Worm (Caenorhabditis elegans) whole organism, L3 larva: ENCODE data around the gene C55A6.6.
A peak's percentile ranks its signal among the peaks of the same experiment; 100 is the strongest.

ENCODE experiments used
- R02D3.7 ChIP-seq: fragments of 150-350 bp; optimal IDR thresholded peaks from 2 replicates; lab custom pipeline; 2014; ENCODE audit warnings: missing biosample characterization, missing genetic modification characterization
- ZK546.5 ChIP-seq: sonication (generic microtip); optimal IDR thresholded peaks from 2 replicates; lab custom pipeline; 2017; ENCODE audit warnings: missing biosample characterization, missing genetic modification characterization
- aly-2 ChIP-seq: fragments of 150-350 bp; optimal IDR thresholded peaks from 2 replicates; lab custom pipeline; 2014; ENCODE audit warnings: missing biosample characterization, missing genetic modification characterization
- ama-1 ChIP-seq: fragments of 150-350 bp; optimal IDR thresholded peaks from 2 replicates; lab custom pipeline; 2018
- ceh-16 ChIP-seq: sonication (generic microtip); optimal IDR thresholded peaks from 2 replicates; lab custom pipeline; 2017; ENCODE audit warnings: missing biosample characterization, missing genetic modification characterization
- ceh-82 ChIP-seq: fragments of 150-350 bp; optimal IDR thresholded peaks from 2 replicates; lab custom pipeline; 2014; ENCODE audit warnings: missing biosample characterization, missing genetic modification characterization
- ceh-9 ChIP-seq: sonication (generic microtip); optimal IDR thresholded peaks from 2 replicates; lab custom pipeline; 2018; ENCODE audit warnings: missing biosample characterization, missing genetic modification characterization
- daf-12 ChIP-seq: fragments of 150-350 bp; optimal IDR thresholded peaks from 2 replicates; lab custom pipeline; 2014; ENCODE audit warnings: missing biosample characterization, missing genetic modification reagents, missing genetic modification characterization
- egl-27 ChIP-seq: sonication (generic microtip); optimal IDR thresholded peaks from 4 replicates; lab custom pipeline; 2017; ENCODE audit warnings: missing biosample characterization, missing genetic modification reagents, missing genetic modification characterization
- egl-5 ChIP-seq: fragments of 150-350 bp; optimal IDR thresholded peaks from 2 replicates; lab custom pipeline; 2017; ENCODE audit warnings: missing biosample characterization, missing genetic modification reagents, missing genetic modification characterization, inconsistent platforms
- elt-1 ChIP-seq: fragments of 150-350 bp; optimal IDR thresholded peaks from 2 replicates; lab custom pipeline; 2014; ENCODE audit warnings: missing biosample characterization, missing genetic modification characterization
- elt-2 ChIP-seq: sonication (generic microtip); optimal IDR thresholded peaks from 2 replicates; lab custom pipeline; 2016; ENCODE audit warnings: missing genetic modification reagents, mild to moderate bottlenecking, missing genetic modification characterization, missing compliant biosample characterization
- elt-3 ChIP-seq, 3 experiments: fragments of 150-350 bp in 1 of 3; sonication (generic microtip) in 2 of 3; optimal IDR thresholded peaks; 2 replicates in 2 of 3; 4 replicates in 1 of 3; lab custom pipeline; 2014 to 2017; ENCODE audit warnings: missing biosample characterization in 3 of 3, missing genetic modification characterization in 3 of 3
- eor-1 ChIP-seq, 2 experiments: fragments of 150-350 bp; optimal IDR thresholded peaks; 2 replicates each; lab custom pipeline; 2014 to 2018; ENCODE audit warnings: missing biosample characterization in 2 of 2, missing genetic modification characterization in 2 of 2
- fkh-10 ChIP-seq: sonication (generic microtip); optimal IDR thresholded peaks from 2 replicates; lab custom pipeline; 2017; ENCODE audit warnings: missing biosample characterization, missing genetic modification reagents, missing genetic modification characterization
- fos-1 ChIP-seq: fragments of 150-350 bp; optimal IDR thresholded peaks from 2 replicates; lab custom pipeline; 2014; ENCODE audit warnings: missing biosample characterization, missing genetic modification characterization
- jun-1 ChIP-seq: fragments of 150-350 bp; optimal IDR thresholded peaks from 2 replicates; lab custom pipeline; 2014; ENCODE audit warnings: missing biosample characterization, missing genetic modification reagents, missing genetic modification characterization
- lin-39 ChIP-seq: fragments of 150-350 bp; optimal IDR thresholded peaks from 2 replicates; lab custom pipeline; 2018; ENCODE audit warnings: missing biosample characterization, missing genetic modification reagents, missing genetic modification characterization
- mdl-1 ChIP-seq: fragments of 150-350 bp; optimal IDR thresholded peaks from 2 replicates; lab custom pipeline; 2014; ENCODE audit warnings: missing biosample characterization, missing genetic modification characterization
- mml-1 ChIP-seq: fragments of 150-350 bp; sonication (generic microtip); optimal IDR thresholded peaks from 3 replicates; lab custom pipeline; 2014; ENCODE audit warnings: missing biosample characterization, missing genetic modification characterization
- nhr-12 ChIP-seq: fragments of 150-350 bp; optimal IDR thresholded peaks from 2 replicates; lab custom pipeline; 2014; ENCODE audit warnings: missing biosample characterization, missing genetic modification characterization
- nhr-23 ChIP-seq: fragments of 150-350 bp; optimal IDR thresholded peaks from 2 replicates; lab custom pipeline; 2014; ENCODE audit warnings: missing biosample characterization, missing genetic modification reagents, missing genetic modification characterization
- nhr-237 ChIP-seq: fragments of 150-350 bp; optimal IDR thresholded peaks from 2 replicates; lab custom pipeline; 2014; ENCODE audit warnings: missing biosample characterization, missing genetic modification characterization
- nhr-25 ChIP-seq: sonication (generic microtip); optimal IDR thresholded peaks from 2 replicates; lab custom pipeline; 2017; ENCODE audit warnings: missing biosample characterization, missing genetic modification characterization
- nhr-43 ChIP-seq: sonication (generic microtip); optimal IDR thresholded peaks from 2 replicates; lab custom pipeline; 2016; ENCODE audit warnings: mild to moderate bottlenecking, missing genetic modification characterization, missing compliant biosample characterization; ENCODE audit not compliant: poor library complexity, severe bottlenecking
- nhr-76 ChIP-seq: fragments of 150-350 bp; sonication (generic microtip); optimal IDR thresholded peaks from 5 replicates; lab custom pipeline; 2014; ENCODE audit warnings: missing biosample characterization, missing genetic modification characterization
- nhr-77 ChIP-seq: fragments of 150-350 bp; optimal IDR thresholded peaks from 2 replicates; lab custom pipeline; 2014; ENCODE audit warnings: missing biosample characterization, missing genetic modification characterization
- pha-4 ChIP-seq: fragments of 150-350 bp; optimal IDR thresholded peaks from 2 replicates; lab custom pipeline; 2014; ENCODE audit warnings: missing biosample characterization, missing genetic modification reagents, missing genetic modification characterization
- pqm-1 ChIP-seq: fragments of 150-350 bp; optimal IDR thresholded peaks from 2 replicates; lab custom pipeline; 2017; ENCODE audit warnings: missing biosample characterization, missing genetic modification characterization, inconsistent platforms
- sea-2 ChIP-seq: fragments of 150-350 bp; sonication (generic microtip); optimal IDR thresholded peaks from 4 replicates; lab custom pipeline; 2014; ENCODE audit warnings: missing biosample characterization, missing genetic modification reagents, missing genetic modification characterization
- skn-1 ChIP-seq: fragments of 150-350 bp; optimal IDR thresholded peaks from 2 replicates; lab custom pipeline; 2014; ENCODE audit warnings: missing biosample characterization, missing genetic modification characterization
- snpc-4 ChIP-seq: fragments of 150-350 bp; optimal IDR thresholded peaks from 2 replicates; lab custom pipeline; 2014; ENCODE audit warnings: missing biosample characterization, missing genetic modification characterization
- tbx-2 ChIP-seq: sonication (generic microtip); optimal IDR thresholded peaks from 2 replicates; lab custom pipeline; 2016; ENCODE audit warnings: mild to moderate bottlenecking, missing genetic modification characterization, missing compliant biosample characterization
- unc-39 ChIP-seq: sonication (generic microtip); optimal IDR thresholded peaks from 4 replicates; lab custom pipeline; 2017; ENCODE audit warnings: missing biosample characterization, missing genetic modification characterization
- zag-1 ChIP-seq: fragments of 150-350 bp; optimal IDR thresholded peaks from 2 replicates; lab custom pipeline; 2014; ENCODE audit warnings: missing biosample characterization, missing genetic modification characterization
- ztf-11 ChIP-seq: fragments of 150-350 bp; optimal IDR thresholded peaks from 2 replicates; lab custom pipeline; 2014; ENCODE audit warnings: missing biosample characterization, missing genetic modification characterization
- ztf-4 ChIP-seq: fragments of 150-350 bp; optimal IDR thresholded peaks from 2 replicates; lab custom pipeline; 2014; ENCODE audit warnings: missing biosample characterization, missing genetic modification characterization

The C55A6.6 gene

ce11 chrV:11533365-11533949 is 18.9 kb upstream of the C55A6.6 start:
- no peak for TF ChIP-seq nhr-25 (tag; lab: Kevin White, UChicago)
- TF ChIP-seq elt-1 (tag; lab: Kevin White, UChicago): peak; percentile 41
- no peak for TF ChIP-seq skn-1

DNA sequence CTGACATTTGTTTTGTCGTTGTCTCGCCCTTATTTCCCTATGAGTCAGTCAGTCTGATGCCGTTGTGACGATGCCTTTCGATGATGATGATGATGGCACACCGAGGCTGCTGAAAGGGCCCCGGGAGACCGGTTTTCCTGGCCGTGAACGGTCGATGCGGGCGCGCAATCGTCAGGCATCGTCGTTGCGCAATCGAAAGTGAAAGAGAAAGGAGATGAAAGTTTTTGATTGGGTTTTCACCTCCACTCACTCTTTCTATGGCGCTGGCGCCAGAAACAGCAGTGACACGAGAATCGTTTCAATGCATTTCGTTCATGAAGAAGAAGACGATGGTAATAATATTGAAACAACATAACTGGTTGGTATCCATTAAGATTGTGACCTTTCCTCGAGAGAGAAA is 18.4 kb upstream of the C55A6.6 start:
- TF ChIP-seq nhr-23 (tag; lab: Kevin White, UChicago) (peak; percentile 81), ZK546.5 (tag; lab: Kevin White, UChicago) (no peak), ceh-16 (tag; lab: Kevin White, UChicago) (no peak), lin-39 (tag; lab: Kevin White, UChicago) (no peak), unc-39 (tag; lab: Kevin White, UChicago) (no peak), pqm-1 (tag; lab: Kevin White, UChicago) (no peak), nhr-12 (tag; lab: Kevin White, UChicago) (no peak), ceh-82 (tag; lab: Kevin White, UChicago) (no peak), elt-2 (no peak), zag-1 (tag; lab: Kevin White, UChicago) (no peak), fkh-10 (GFP tag; lab: Kevin White, UChicago) (no peak), jun-1 (tag; lab: Kevin White, UChicago) (no peak), nhr-237 (no peak), ztf-4 (tag; lab: Kevin White, UChicago) (no peak), pha-4 (tag; lab: Kevin White, UChicago) (no peak), egl-27 (tag; lab: Kevin White, UChicago) (peak; percentile 5), daf-12 (tag; lab: Kevin White, UChicago) (no peak), nhr-43 (tag; lab: Kevin White, UChicago) (peak; percentile 60), elt-3 (tag; optimal IDR thresholded peaks at IDR 0.05; lab: Kevin White, UChicago) (no peak), mml-1 (tag; lab: Kevin White, UChicago) (no peak), ceh-9 (no peak), nhr-25 (tag; lab: Kevin White, UChicago) (peak; percentile 95), mdl-1 (tag; lab: Kevin White, UChicago) (no peak), tbx-2 (tag; lab: Kevin White, UChicago) (peak; percentile 7), ama-1 (no peak), elt-1 (tag; lab: Kevin White, UChicago) (peak; percentile 53), eor-1 (tag; optimal IDR thresholded peaks at IDR 0.05; lab: Kevin White, UChicago) (no peak)

ce11 chrV:11532535-11532853 is 18.0 kb upstream of the C55A6.6 start:
- no peak for TF ChIP-seq nhr-76 (tag; lab: Kevin White, UChicago)
- TF ChIP-seq nhr-77 (tag; lab: Kevin White, UChicago): no peak
- no peak for TF ChIP-seq ztf-11 (tag; lab: Kevin White, UChicago)
- no peak for TF ChIP-seq ceh-82 (tag; lab: Kevin White, UChicago)
- TF ChIP-seq zag-1 (tag; lab: Kevin White, UChicago): no peak
- no peak for TF ChIP-seq ztf-4 (tag; lab: Kevin White, UChicago)
- no peak for TF ChIP-seq snpc-4 (tag; lab: Kevin White, UChicago)
- TF ChIP-seq nhr-237: no peak
- TF ChIP-seq fos-1: no peak
- TF ChIP-seq egl-5: no peak
- TF ChIP-seq tbx-2 (tag; lab: Kevin White, UChicago): no peak
- TF ChIP-seq elt-1 (tag; lab: Kevin White, UChicago): no peak
- no peak for TF ChIP-seq pqm-1 (tag; lab: Kevin White, UChicago)
- no peak for TF ChIP-seq aly-2 (tag; lab: Kevin White, UChicago)
- TF ChIP-seq sea-2 (GFP tag; lab: Kevin White, UChicago): no peak
- no peak for TF ChIP-seq nhr-43 (tag; lab: Kevin White, UChicago)
- TF ChIP-seq R02D3.7 (tag; lab: Kevin White, UChicago): no peak
- TF ChIP-seq jun-1 (tag; lab: Kevin White, UChicago): no peak
- TF ChIP-seq ZK546.5 (tag; lab: Kevin White, UChicago): no peak
